Worm (Caenorhabditis elegans) whole organism, mixed stage, embryonic: ENCODE results near the gene cnc-5.

Source experiments
- lsy-2 ChIP-seq: fragments of 150-350 bp; optimal IDR thresholded peaks from 2 replicates; lab custom pipeline; 2014; ENCODE audit warnings: missing biosample characterization, missing genetic modification characterization
- tbx-8 ChIP-seq: fragments of 200-800 bp; sonication (Bioruptor generic); optimal IDR thresholded peaks from 2 replicates; lab custom pipeline; 2018; ENCODE audit warnings: mild to moderate bottlenecking, missing genetic modification characterization, moderate library complexity, missing compliant biosample characterization
- unc-62 ChIP-seq: fragments of 150-350 bp; optimal IDR thresholded peaks from 2 replicates; lab custom pipeline; 2014; ENCODE audit warnings: missing biosample characterization, missing genetic modification reagents, missing genetic modification characterization

DNA sequence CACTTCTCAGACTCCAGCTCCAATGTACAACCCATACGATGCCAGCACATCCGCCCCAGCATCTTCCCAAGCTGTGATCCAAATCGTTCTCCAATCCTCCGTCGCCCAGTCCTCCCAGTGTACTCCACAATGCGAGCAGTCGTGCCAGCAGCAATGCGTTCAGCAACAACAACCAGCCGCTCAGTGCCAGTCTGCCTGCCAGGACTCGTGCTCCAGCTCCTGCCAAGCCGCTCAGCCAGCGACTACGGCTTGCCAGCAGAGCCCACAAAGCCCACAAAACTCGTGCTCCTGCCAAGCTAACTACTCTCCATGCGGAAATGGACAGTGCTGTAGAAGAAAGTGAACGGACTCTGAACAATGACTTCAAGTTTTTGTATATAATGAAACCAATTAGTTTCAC lies 20.8 kb downstream of the cnc-5 start:
- no peak for TF ChIP-seq tbx-8 (GFP tag; lab: Kevin White, UChicago)
- TF ChIP-seq unc-62 (GFP tag; lab: Kevin White, UChicago), result no peak
- no peak for TF ChIP-seq lsy-2 (tag; lab: Kevin White, UChicago)
